Worm (Caenorhabditis elegans) whole organism, L2 larva: Measurements from ENCODE around the gene bcl-11.

Source experiments
- C34F6.9 ChIP-seq: fragments of 150-350 bp; optimal IDR thresholded peaks from 2 replicates; lab custom pipeline; 2014; ENCODE audit warnings: missing biosample characterization, missing genetic modification characterization
- F13H6.1 ChIP-seq: sonication (generic microtip); optimal IDR thresholded peaks from 2 replicates; lab custom pipeline; 2016; ENCODE audit warnings: missing genetic modification characterization, missing compliant biosample characterization
- Y55F3AM.14 ChIP-seq: fragments of 200-800 bp; sonication (Bioruptor generic); optimal IDR thresholded peaks from 2 replicates; lab custom pipeline; 2018; ENCODE audit warnings: mild to moderate bottlenecking, missing genetic modification characterization, missing compliant biosample characterization
- ZK546.5 ChIP-seq: sonication (generic microtip); optimal IDR thresholded peaks from 2 replicates; lab custom pipeline; 2017; ENCODE audit warnings: missing biosample characterization, missing genetic modification characterization
- alr-1 ChIP-seq: fragments of 150-350 bp; optimal IDR thresholded peaks from 2 replicates; lab custom pipeline; 2014; ENCODE audit warnings: missing biosample characterization, missing genetic modification characterization
- aly-2 ChIP-seq: fragments of 150-350 bp; optimal IDR thresholded peaks from 2 replicates; lab custom pipeline; 2014; ENCODE audit warnings: missing biosample characterization, missing genetic modification characterization
- blmp-1 ChIP-seq: sonication (generic microtip); optimal IDR thresholded peaks from 2 replicates; lab custom pipeline; 2017; ENCODE audit warnings: missing genetic modification characterization, mild to moderate bottlenecking, missing compliant biosample characterization, antibody characterized with exemption, moderate library complexity; ENCODE audit not compliant: insufficient read depth
- ceh-16 ChIP-seq: fragments of 150-350 bp; optimal IDR thresholded peaks from 2 replicates; lab custom pipeline; 2014; ENCODE audit warnings: missing biosample characterization, missing genetic modification characterization
- ceh-82 ChIP-seq: fragments of 150-350 bp; optimal IDR thresholded peaks from 2 replicates; lab custom pipeline; 2014; ENCODE audit warnings: missing biosample characterization, missing genetic modification characterization
- crh-2 ChIP-seq: sonication (generic microtip); optimal IDR thresholded peaks from 2 replicates; lab custom pipeline; 2017; ENCODE audit warnings: missing biosample characterization, missing genetic modification characterization
- dmd-4 ChIP-seq: sonication (generic microtip); optimal IDR thresholded peaks from 2 replicates; lab custom pipeline; 2017; ENCODE audit warnings: missing biosample characterization, missing genetic modification characterization
- elt-1 ChIP-seq: fragments of 150-350 bp; optimal IDR thresholded peaks from 2 replicates; lab custom pipeline; 2014; ENCODE audit warnings: missing biosample characterization, missing genetic modification characterization
- elt-3 ChIP-seq: sonication (generic microtip); optimal IDR thresholded peaks from 2 replicates; lab custom pipeline; 2017; ENCODE audit warnings: missing biosample characterization, missing genetic modification characterization
- fos-1 ChIP-seq: fragments of 150-350 bp; optimal IDR thresholded peaks from 2 replicates; lab custom pipeline; 2014; ENCODE audit warnings: missing biosample characterization, missing genetic modification characterization
- gmeb-1 ChIP-seq: fragments of 150-350 bp; optimal IDR thresholded peaks from 2 replicates; lab custom pipeline; 2014; ENCODE audit warnings: missing biosample characterization, missing genetic modification characterization
- lin-11 ChIP-seq: fragments of 150-350 bp; sonication (generic microtip); optimal IDR thresholded peaks from 2 replicates; lab custom pipeline; 2014; ENCODE audit warnings: missing biosample characterization, missing genetic modification characterization, inconsistent platforms, mixed read lengths
- lin-13 ChIP-seq: fragments of 150-350 bp; optimal IDR thresholded peaks from 2 replicates; lab custom pipeline; 2014; ENCODE audit warnings: missing biosample characterization, missing genetic modification reagents, missing genetic modification characterization
- mab-5 ChIP-seq: fragments of 150-350 bp; optimal IDR thresholded peaks from 2 replicates; lab custom pipeline; 2014; ENCODE audit warnings: missing biosample characterization, missing genetic modification characterization
- mbf-1 ChIP-seq: sonication (generic microtip); optimal IDR thresholded peaks from 2 replicates; lab custom pipeline; 2017; ENCODE audit warnings: missing biosample characterization, missing genetic modification characterization
- nhr-10 ChIP-seq: sonication (generic microtip); optimal IDR thresholded peaks from 2 replicates; lab custom pipeline; 2017; ENCODE audit warnings: missing biosample characterization, missing genetic modification characterization
- nhr-12 ChIP-seq: fragments of 150-350 bp; optimal IDR thresholded peaks from 2 replicates; lab custom pipeline; 2014; ENCODE audit warnings: missing biosample characterization, missing genetic modification characterization
- nhr-129 ChIP-seq: fragments of 150-350 bp; optimal IDR thresholded peaks from 2 replicates; lab custom pipeline; 2014; ENCODE audit warnings: missing biosample characterization, missing genetic modification characterization
- nhr-237 ChIP-seq: fragments of 150-350 bp; optimal IDR thresholded peaks from 2 replicates; lab custom pipeline; 2014; ENCODE audit warnings: missing biosample characterization, missing genetic modification characterization
- nhr-25 ChIP-seq: fragments of 150-350 bp; sonication (generic microtip); optimal IDR thresholded peaks from 3 replicates; lab custom pipeline; 2014; ENCODE audit warnings: missing biosample characterization, missing genetic modification characterization
- nhr-6 ChIP-seq: fragments of 150-350 bp; optimal IDR thresholded peaks from 2 replicates; lab custom pipeline; 2014; ENCODE audit warnings: missing biosample characterization, missing genetic modification characterization
- nhr-77 ChIP-seq: fragments of 150-350 bp; optimal IDR thresholded peaks from 2 replicates; lab custom pipeline; 2014; ENCODE audit warnings: missing biosample characterization, missing genetic modification characterization
- peb-1 ChIP-seq: fragments of 150-350 bp; optimal IDR thresholded peaks from 2 replicates; lab custom pipeline; 2014; ENCODE audit warnings: missing biosample characterization, missing genetic modification characterization
- sma-3 ChIP-seq: sonication (generic microtip); optimal IDR thresholded peaks from 2 replicates; lab custom pipeline; 2016; ENCODE audit warnings: missing genetic modification reagents, missing genetic modification characterization, missing compliant biosample characterization
- snpc-4 ChIP-seq: fragments of 150-350 bp; optimal IDR thresholded peaks from 2 replicates; lab custom pipeline; 2014; ENCODE audit warnings: missing biosample characterization, missing genetic modification characterization
- unc-39 ChIP-seq: fragments of 150-350 bp; optimal IDR thresholded peaks from 2 replicates; lab custom pipeline; 2014; ENCODE audit warnings: missing biosample characterization, missing genetic modification characterization
- unc-55 ChIP-seq: fragments of 150-350 bp; sonication (generic microtip); optimal IDR thresholded peaks from 3 replicates; lab custom pipeline; 2014; ENCODE audit warnings: missing biosample characterization, missing genetic modification reagents, missing genetic modification characterization
- unc-62 ChIP-seq: fragments of 150-350 bp; optimal IDR thresholded peaks from 2 replicates; lab custom pipeline; 2014; ENCODE audit warnings: missing biosample characterization, missing genetic modification reagents, missing genetic modification characterization
- ztf-1 ChIP-seq: fragments of 200-800 bp; sonication (Bioruptor generic); conservative IDR thresholded peaks from 2 replicates; pipeline ENCODE4 v1.3.6; 2022; ENCODE audit warnings: missing genetic modification characterization, missing compliant biosample characterization
- ztf-4 ChIP-seq: fragments of 150-350 bp; optimal IDR thresholded peaks from 2 replicates; lab custom pipeline; 2014; ENCODE audit warnings: missing biosample characterization, missing genetic modification characterization

Gene bcl-11

ce11 chrV:6368494-6368893 is 12.7 kb downstream of the bcl-11 start:
- TF ChIP-seq nhr-6 (no peak), unc-62 (GFP tag; lab: Kevin White, UChicago) (no peak), alr-1 (tag; lab: Kevin White, UChicago) (no peak), mab-5 (tag; lab: Kevin White, UChicago) (no peak), fos-1 (tag; lab: Kevin White, UChicago) (no peak), ZK546.5 (tag; lab: Kevin White, UChicago) (no peak), lin-11 (tag; lab: Kevin White, UChicago) (no peak), ztf-1 (GFP tag; lab: Robert Waterston, UW) (no peak), elt-1 (tag; lab: Kevin White, UChicago) (no peak), nhr-237 (tag; lab: Kevin White, UChicago) (no peak), unc-39 (tag; lab: Kevin White, UChicago) (no peak)

ce11 chrV:6374844-6375243 is 19.0 kb downstream of the bcl-11 start, which contains the start of gene F13H6.5:
F13H6.5 (minus strand) TSS chrV:6374944.
- no peak for TF ChIP-seq nhr-25
- no peak for TF ChIP-seq nhr-77 (tag; lab: Kevin White, UChicago)
- no peak for TF ChIP-seq nhr-237 (tag; lab: Kevin White, UChicago)
- no peak for TF ChIP-seq mab-5 (tag; lab: Kevin White, UChicago)
- no peak for TF ChIP-seq F13H6.1 (tag; lab: Kevin White, UChicago)
- TF ChIP-seq mbf-1: no peak
- no peak for TF ChIP-seq unc-55 (GFP tag; lab: Kevin White, UChicago)
- TF ChIP-seq sma-3: no peak
- no peak for TF ChIP-seq ceh-16 (tag; lab: Kevin White, UChicago)
- TF ChIP-seq lin-11 (tag; lab: Kevin White, UChicago): no peak
- no peak for TF ChIP-seq ztf-1 (GFP tag; lab: Robert Waterston, UW)
- no peak for TF ChIP-seq nhr-129 (tag; lab: Kevin White, UChicago)
- no peak for TF ChIP-seq crh-2 (tag; lab: Kevin White, UChicago)
- no peak for TF ChIP-seq blmp-1 (tag; lab: Kevin White, UChicago)
- TF ChIP-seq peb-1 (tag; lab: Kevin White, UChicago): no peak

- no peak for TF ChIP-seq ztf-4 (tag; lab: Kevin White, UChicago)
- TF ChIP-seq blmp-1 (tag; lab: Kevin White, UChicago): no peak
- TF ChIP-seq Y55F3AM.14 (GFP tag; lab: Kevin White, UChicago): no peak
- no peak for TF ChIP-seq ceh-82
- no peak for TF ChIP-seq nhr-6
- TF ChIP-seq lin-13 (GFP tag; lab: Kevin White, UChicago): no peak
- TF ChIP-seq fos-1 (tag; lab: Kevin White, UChicago): no peak
- TF ChIP-seq elt-3 (tag; lab: Kevin White, UChicago): no peak
- no peak for TF ChIP-seq dmd-4 (tag; lab: Kevin White, UChicago)
- TF ChIP-seq ceh-16 (tag; lab: Kevin White, UChicago): no peak
- no peak for TF ChIP-seq nhr-12 (tag; lab: Kevin White, UChicago)
- TF ChIP-seq snpc-4 (tag; lab: Kevin White, UChicago): no peak
Observed at ce11 chrV:6385677-6386276, 30.0 kb downstream of the bcl-11 start.

- TF ChIP-seq nhr-25: no peak
- no peak for TF ChIP-seq blmp-1 (tag; lab: Kevin White, UChicago)
- no peak for TF ChIP-seq Y55F3AM.14 (GFP tag; lab: Kevin White, UChicago)
- TF ChIP-seq, all 48 proteins: peak for 0
Observed at ce11 chrV:6389634-6390033, 33.8 kb downstream of the bcl-11 start, which contains the start of gene F57F4.2. F57F4.2 (minus strand) TSS chrV:6389734.

- no peak for TF ChIP-seq unc-55 (GFP tag; lab: Kevin White, UChicago)
- TF ChIP-seq nhr-10: no peak
- no peak for TF ChIP-seq gmeb-1
- TF ChIP-seq snpc-4 (tag; lab: Kevin White, UChicago): no peak
- TF ChIP-seq nhr-237 (tag; lab: Kevin White, UChicago): no peak
- no peak for TF ChIP-seq lin-11 (tag; lab: Kevin White, UChicago)
- no peak for TF ChIP-seq aly-2 (tag; lab: Kevin White, UChicago)
- TF ChIP-seq peb-1 (tag; lab: Kevin White, UChicago): no peak
- TF ChIP-seq C34F6.9 (tag; lab: Kevin White, UChicago): no peak
- no peak for TF ChIP-seq ceh-82
- no peak for TF ChIP-seq mab-5 (tag; lab: Kevin White, UChicago)
- TF ChIP-seq, all 48 proteins: peak for 0
Observed at ce11 chrV:6390163-6390562, 34.3 kb downstream of the bcl-11 start, which contains the start of gene F57F4.1. F57F4.1 (plus strand) TSS chrV:6390463.
